Worm (Caenorhabditis elegans): ENCODE data around the gene F59A1.6.

F59A1.6 gene

DNA sequence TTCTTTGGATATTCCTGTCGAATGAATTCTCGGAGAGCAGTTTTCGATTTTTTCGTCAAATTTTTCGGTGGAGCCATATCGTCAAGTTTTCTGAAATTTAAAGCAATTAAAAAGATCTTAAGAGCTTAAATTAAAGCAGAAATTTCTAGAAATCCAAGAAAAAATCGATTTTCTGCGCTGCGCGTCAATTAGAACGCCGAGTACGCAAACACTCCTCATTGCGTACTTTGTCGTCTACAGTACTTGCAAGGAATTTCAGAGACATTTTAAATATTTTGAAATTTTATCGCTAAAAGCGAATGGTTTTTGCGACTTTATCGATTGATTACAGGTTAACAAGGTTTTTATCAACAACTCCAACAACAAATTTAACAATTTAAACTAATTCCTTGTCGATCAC, 29.7 kb upstream of the F59A1.6 start (continued):
- TF ChIP-seq dox-1 (GFP tag; IDR thresholded peaks at IDR 0.05) (no peak), snpc-1.1 (tag; optimal IDR thresholded peaks at IDR 0.05; ENCODE audit: insufficient read depth) (no peak), hsf-1 (GFP tag; IDR thresholded peaks at IDR 0.05) (0 out of 2 replicates have a peak, but pooled peaks have one; percentile 25), attf-6 (GFP tag; IDR thresholded peaks at IDR 0.05) (no peak), unc-130 (GFP tag; optimal IDR thresholded peaks at IDR 0.05) (no peak), ceh-40 (GFP tag; IDR thresholded peaks at IDR 0.05) (no peak), mcd-1 (GFP tag; IDR thresholded peaks at IDR 0.05) (no peak), ztf-28 (GFP tag; IDR thresholded peaks at IDR 0.05) (no peak)

DNA sequence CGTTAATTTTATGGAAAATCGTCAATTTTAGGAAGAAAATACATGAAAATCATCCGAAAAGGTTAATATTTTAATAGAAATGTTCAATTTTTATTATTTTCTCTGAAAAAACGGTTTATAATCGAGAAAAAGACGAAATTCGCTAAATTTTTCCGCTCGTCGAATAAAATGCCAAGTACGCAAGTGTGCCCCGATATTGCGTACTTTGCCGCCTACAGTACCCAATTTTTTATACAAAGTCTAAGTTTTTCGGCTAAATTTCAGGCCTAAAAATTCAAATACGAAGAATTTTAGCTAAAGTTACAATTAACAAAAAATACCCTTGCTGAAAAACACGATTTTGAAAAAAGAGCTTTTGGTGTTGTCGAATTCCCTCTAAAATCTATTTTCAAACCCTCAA, 26.1 kb upstream of the F59A1.6 start:
- TF ChIP-seq F22D6.2 (tag; optimal IDR thresholded peaks at IDR 0.05) (no peak), zfh-2 (GFP tag; conservative IDR thresholded peaks at IDR 0.05) (no peak), repo-1 (tag; optimal IDR thresholded peaks at IDR 0.05) (no peak), ceh-91 (GFP tag; IDR thresholded peaks at IDR 0.05) (0 out of 2 replicates have a peak, but pooled peaks have one; percentile 16), attf-5 (GFP tag; optimal IDR thresholded peaks at IDR 0.05) (no peak), madf-6 (GFP tag; IDR thresholded peaks at IDR 0.05) (peak; percentile 63), egrh-3 (GFP tag; IDR thresholded peaks at IDR 0.05) (no peak), pha-4 (tag; optimal IDR thresholded peaks at IDR 0.05) (no peak), F23B12.7 (tag; optimal IDR thresholded peaks at IDR 0.05; ENCODE audit: insufficient read depth) (no peak), let-526 (GFP tag; IDR thresholded peaks at IDR 0.05) (no peak), Y95B8A.8 (GFP tag; IDR thresholded peaks at IDR 0.05) (no peak), nhr-90 (tag; optimal IDR thresholded peaks at IDR 0.05) (no peak), hrde-1 (tag; optimal IDR thresholded peaks at IDR 0.05; ENCODE audit: borderline replicate concordance) (no peak), D2030.7 (GFP tag; IDR thresholded peaks at IDR 0.05) (peak; percentile 48), atf-7 (tag; optimal IDR thresholded peaks at IDR 0.05) (no peak), Y79H2A.3 (GFP tag; conservative IDR thresholded peaks at IDR 0.05) (no peak), T26A5.8 (tag; optimal IDR thresholded peaks at IDR 0.05) (no peak), sptf-2 (GFP tag; optimal IDR thresholded peaks at IDR 0.05) (no peak), ztf-28 (GFP tag; IDR thresholded peaks at IDR 0.05) (no peak), lsl-1 (GFP tag; optimal IDR thresholded peaks at IDR 0.05) (peak; percentile 88), xnd-1 (tag; optimal IDR thresholded peaks at IDR 0.05) (peak; percentile 56), B0019.2 (GFP tag; conservative IDR thresholded peaks at IDR 0.05) (no peak), let-607 (tag; optimal IDR thresholded peaks at IDR 0.05) (no peak)

DNA sequence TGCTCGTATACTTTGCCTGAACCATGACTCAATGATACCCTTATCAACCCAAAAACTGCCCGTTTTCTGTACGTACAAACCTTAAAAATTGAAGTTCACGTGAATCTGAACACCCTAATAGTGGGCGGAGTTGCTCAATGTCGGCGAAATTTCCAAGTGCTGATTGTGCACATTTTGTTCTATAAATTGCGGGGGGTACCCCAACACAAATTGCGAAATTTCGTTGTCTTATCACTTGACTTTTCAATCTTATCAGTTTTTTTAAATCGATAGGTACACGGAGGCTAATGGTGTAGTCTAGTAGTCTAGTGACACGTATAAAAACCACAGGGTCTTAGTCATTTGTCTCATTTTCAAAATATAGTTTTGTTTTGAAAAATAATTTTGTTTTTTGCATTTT, 25.7 kb upstream of the F59A1.6 start, which contains the start of gene fbxa-108:
Gene fbxa-108 (minus strand): TSS at position 158 of the 400 bp plus-strand sequence.
- TF ChIP-seq repo-1 (tag; optimal IDR thresholded peaks at IDR 0.05) (no peak), atf-7 (tag; optimal IDR thresholded peaks at IDR 0.05) (peak; percentile 78), rec-8 (tag; optimal IDR thresholded peaks at IDR 0.05) (no peak), ztf-3 (GFP tag; optimal IDR thresholded peaks at IDR 0.05) (no peak), zim-3 (tag; optimal IDR thresholded peaks at IDR 0.05) (no peak), F55B11.4 (tag; optimal IDR thresholded peaks at IDR 0.05; ENCODE audit: borderline replicate concordance, insufficient read depth) (no peak), ztf-26 (tag; optimal IDR thresholded peaks at IDR 0.05) (no peak), unc-62 (GFP tag; optimal IDR thresholded peaks at IDR 0.05) (peak; percentile 17), aptf-3 (GFP tag; IDR thresholded peaks at IDR 0.05) (no peak), cebp-2 (GFP tag; IDR thresholded peaks at IDR 0.05) (no peak), hlh-26 (GFP tag; conservative IDR thresholded peaks at IDR 0.05) (no peak), lin-54 (GFP tag; optimal IDR thresholded peaks at IDR 0.05) (no peak), tbp1 (GFP tag; optimal IDR thresholded peaks at IDR 0.05) (peak; percentile 22), dpl-1 (GFP tag; optimal IDR thresholded peaks at IDR 0.05) (no peak), hrde-1 (tag; optimal IDR thresholded peaks at IDR 0.05; ENCODE audit: borderline replicate concordance) (no peak), F10E7.11 (tag; optimal IDR thresholded peaks at IDR 0.05) (no peak), T07F8.4 (tag; optimal IDR thresholded peaks at IDR 0.05) (no peak), attf-5 (GFP tag; optimal IDR thresholded peaks at IDR 0.05) (peak; percentile 13), dox-1 (GFP tag; IDR thresholded peaks at IDR 0.05) (peak; percentile 55; the same call in 1 of the 2 replicates), B0336.3 (GFP tag; IDR thresholded peaks at IDR 0.05) (peak; percentile 64), nhr-80 (tag; optimal IDR thresholded peaks at IDR 0.05) (peak; percentile 99), hlh-12 (tag; optimal IDR thresholded peaks at IDR 0.05) (no peak)
